Worm (Caenorhabditis elegans): ENCODE results near the gene F20D6.12.

- TF ChIP-seq mep-1 (tag; optimal IDR thresholded peaks at IDR 0.05) = no peak
- TF ChIP-seq blmp-1 (tag; optimal IDR thresholded peaks at IDR 0.05) = no peak
- TF ChIP-seq drap-1 (GFP tag; optimal IDR thresholded peaks at IDR 0.05) = no peak
Observed at ce11 chrV:8159629-8160028, 30.3 kb downstream of the F20D6.12 start, which contains the start of gene F20D6.6.

Data from whole organism, mixed stage, embryonic.